Worm (Caenorhabditis elegans): ENCODE results near the gene T23G5.3.

Gene T23G5.3

ce11 chrIII:9258510-9258909 is 27.4 kb upstream of the T23G5.3 start:
- TF ChIP-seq elt-2 (tag; optimal IDR thresholded peaks at IDR 0.05) (peak; percentile 11), grh-1 (GFP tag; IDR thresholded peaks at IDR 0.05) (no peak), lir-3 (tag; optimal IDR thresholded peaks at IDR 0.05; ENCODE audit: poor library complexity) (no peak), pax-3 (tag; optimal IDR thresholded peaks at IDR 0.05) (no peak), nhr-47 (tag; optimal IDR thresholded peaks at IDR 0.05) (no peak), nhr-77 (tag; optimal IDR thresholded peaks at IDR 0.05) (no peak), efl-1 (optimal IDR thresholded peaks at IDR 0.05) (no peak), efl-1 (GFP tag; optimal IDR thresholded peaks at IDR 0.05 in 1 of 2) (peak in 1 of 2 experiments; percentile 81), elt-3 (tag; optimal IDR thresholded peaks at IDR 0.05) (no peak)

ce11 chrIII:9256961-9257360 is 25.9 kb upstream of the T23G5.3 start, which contains the start of gene M01A8.1:
TSS of gene M01A8.1 (plus strand) at chrIII:9257261.
- TF ChIP-seq ztf-4 (tag; optimal IDR thresholded peaks at IDR 0.05) (no peak), efl-1 (optimal IDR thresholded peaks at IDR 0.05) (no peak), efl-1 (GFP tag; optimal IDR thresholded peaks at IDR 0.05 in 1 of 2) (peak in 1 of 2 experiments; percentile 41)

- TF ChIP-seq nhr-84 (tag; optimal IDR thresholded peaks at IDR 0.05), result no peak
- peak; percentile 53 for TF ChIP-seq nhr-85 (tag)
- TF ChIP-seq blmp-1 (tag; optimal IDR thresholded peaks at IDR 0.05), result peak; percentile 2
- no peak for TF ChIP-seq nhr-11 (tag; optimal IDR thresholded peaks at IDR 0.05)
- TF ChIP-seq irx-1 (tag; optimal IDR thresholded peaks at IDR 0.05), result no peak
- peak; percentile 81 for TF ChIP-seq elt-2 (tag; optimal IDR thresholded peaks at IDR 0.05)
- peak; percentile 48 for TF ChIP-seq pqm-1 (tag; optimal IDR thresholded peaks at IDR 0.05)
- no peak for TF ChIP-seq pag-3 (tag; optimal IDR thresholded peaks at IDR 0.05; ENCODE audit: borderline replicate concordance, insufficient read depth)
- no peak for TF ChIP-seq alr-1 (tag; optimal IDR thresholded peaks at IDR 0.05; ENCODE audit: borderline replicate concordance)
- no peak for TF ChIP-seq nhr-237 (tag; optimal IDR thresholded peaks at IDR 0.05)
- TF ChIP-seq nhr-47 (tag; optimal IDR thresholded peaks at IDR 0.05), result no peak
- TF ChIP-seq efl-1 (optimal IDR thresholded peaks at IDR 0.05), result no peak
- TF ChIP-seq efl-1 (GFP tag; optimal IDR thresholded peaks at IDR 0.05 in 1 of 2), result peak in 1 of 2 experiments; percentile 86
- no peak for TF ChIP-seq dsc-1 (tag; optimal IDR thresholded peaks at IDR 0.05)
These were observed 24.7 kb upstream of the T23G5.3 start for ce11 chrIII:9255801-9256200.

- TF ChIP-seq lin-14 (GFP tag; optimal IDR thresholded peaks at IDR 0.05), result no peak
- TF ChIP-seq lin-35 (GFP tag; optimal IDR thresholded peaks at IDR 0.05), result peak in 1 of 2 experiments; percentile 13
- TF ChIP-seq elt-2 (tag; optimal IDR thresholded peaks at IDR 0.05), result peak; percentile 50
These were observed 23.9 kb upstream of the T23G5.3 start for ce11 chrIII:9254988-9255387.

ce11 chrIII:9250729-9251128 is 19.7 kb upstream of the T23G5.3 start, which contains the start of gene T02C1.2:
TSS of gene T02C1.2 (plus strand) at chrIII:9251029.
- TF ChIP-seq lsy-2 (tag; optimal IDR thresholded peaks at IDR 0.05) (no peak), blmp-1 (tag; optimal IDR thresholded peaks at IDR 0.05) (peak; percentile 20), snpc-4 (tag; optimal IDR thresholded peaks at IDR 0.05) (no peak)

ce11 chrIII:9247221-9247620 is 16.1 kb upstream of the T23G5.3 start, which contains the start of gene T02C1.1:
TSS of gene T02C1.1 (plus strand) at chrIII:9247525.
- no peak for TF ChIP-seq Y116A8C.19 (tag; optimal IDR thresholded peaks at IDR 0.05; ENCODE audit: borderline replicate concordance)
- TF ChIP-seq nhr-76 (tag; optimal IDR thresholded peaks at IDR 0.05), result no peak
- TF ChIP-seq snpc-4 (tag; optimal IDR thresholded peaks at IDR 0.05), result no peak
- no peak for TF ChIP-seq hlh-4 (tag; optimal IDR thresholded peaks at IDR 0.05)
- no peak for TF ChIP-seq efl-1 (optimal IDR thresholded peaks at IDR 0.05)
- peak in 1 of 2 experiments; percentile 51 for TF ChIP-seq efl-1 (GFP tag; optimal IDR thresholded peaks at IDR 0.05 in 1 of 2)
- no peak for TF ChIP-seq nhr-12 (tag; optimal IDR thresholded peaks at IDR 0.05)
- TF ChIP-seq grh-1 (GFP tag; IDR thresholded peaks at IDR 0.05), result no peak
- no peak for TF ChIP-seq fos-1 (tag; optimal IDR thresholded peaks at IDR 0.05)

ce11 chrIII:9242675-9243074 is 11.6 kb upstream of the T23G5.3 start, which contains the start of gene dat-1:
TSS of gene dat-1 (plus strand) at chrIII:9242975.
- TF ChIP-seq nhr-237 (tag; optimal IDR thresholded peaks at IDR 0.05) (no peak), lir-3 (tag; optimal IDR thresholded peaks at IDR 0.05; ENCODE audit: poor library complexity) (no peak), C16A3.4 (tag; optimal IDR thresholded peaks at IDR 0.05) (no peak), aha-1 (tag; optimal IDR thresholded peaks at IDR 0.05) (no peak)
